Worm (Caenorhabditis elegans) whole organism, midembryonic: Measurements from ENCODE around the gene sre-36.

Experiments
- T22C8.4 ChIP-seq: fragments of 200-800 bp; sonication (Bioruptor generic); IDR thresholded peaks from 2 replicates; pipeline ENCODE4 v1.3.6; 2022; ENCODE audit warnings: missing genetic modification characterization, missing compliant biosample characterization
- cog-1 ChIP-seq: sonication (generic microtip); optimal IDR thresholded peaks from 2 replicates; lab custom pipeline; 2016; ENCODE audit warnings: missing genetic modification characterization, missing compliant biosample characterization
- flt-1 ChIP-seq: fragments of 200-800 bp; sonication (Bioruptor generic); IDR thresholded peaks from 2 replicates; pipeline ENCODE4 v1.3.6; 2022; ENCODE audit warnings: missing genetic modification characterization, missing compliant biosample characterization
- klf-2 ChIP-seq: fragments of 200-800 bp; sonication (Bioruptor generic); conservative IDR thresholded peaks from 2 replicates; pipeline ENCODE4 v1.3.6; 2022; ENCODE audit warnings: missing genetic modification reagents, missing genetic modification characterization, missing compliant biosample characterization
- med-1 ChIP-seq: sonication (generic microtip); optimal IDR thresholded peaks from 2 replicates; lab custom pipeline; 2017; ENCODE audit warnings: missing genetic modification characterization, mild to moderate bottlenecking, missing compliant biosample characterization, antibody characterized with exemption, missing genetic modification reagents; ENCODE audit not compliant: insufficient read depth
- ref-1 ChIP-seq: fragments of 200-800 bp; sonication (Bioruptor generic); conservative IDR thresholded peaks from 2 replicates; pipeline ENCODE4 v1.3.6; 2022; ENCODE audit warnings: missing genetic modification reagents, missing genetic modification characterization, missing compliant biosample characterization
- tab-1 ChIP-seq: fragments of 200-800 bp; sonication (Bioruptor generic); IDR thresholded peaks from 2 replicates; pipeline ENCODE4 v1.3.6; 2022; ENCODE audit warnings: missing genetic modification characterization, missing compliant biosample characterization
- ztf-23 ChIP-seq: fragments of 200-800 bp; sonication (Bioruptor generic); IDR thresholded peaks from 2 replicates; pipeline ENCODE4 v1.3.6; 2022; ENCODE audit warnings: missing genetic modification reagents, missing genetic modification characterization, missing compliant biosample characterization
- ztf-29 ChIP-seq: fragments of 200-800 bp; sonication (Bioruptor generic); IDR thresholded peaks from 2 replicates; pipeline ENCODE4 v1.3.6; 2022; ENCODE audit warnings: missing genetic modification reagents, missing genetic modification characterization, missing compliant biosample characterization

The sre-36 gene

DNA sequence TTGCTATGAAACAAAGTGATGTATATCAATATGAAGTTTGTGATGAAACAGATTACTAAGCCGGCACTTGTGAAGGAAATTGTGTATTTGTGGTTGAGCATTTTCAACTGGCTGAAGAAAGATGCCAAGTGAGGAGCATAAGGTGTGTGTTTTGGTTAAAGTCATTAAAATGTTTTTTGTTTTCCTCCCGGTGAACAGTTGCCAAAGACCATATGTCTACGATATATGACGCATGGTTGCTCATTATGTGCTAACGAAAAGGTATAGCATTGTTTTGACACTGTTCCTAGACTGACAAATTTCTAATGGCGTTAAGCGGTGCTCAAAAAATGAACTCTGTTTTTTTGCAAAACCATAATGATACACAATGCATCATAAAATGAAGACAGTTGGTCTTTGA is 17.5 kb downstream of the sre-36 start, which contains the start of gene str-55:
TSS of gene str-55 (minus strand) at position 101 of the 400 bp plus-strand sequence.
- no peak for TF ChIP-seq med-1 (GFP tag; lab: Kevin White, UChicago)
- TF ChIP-seq flt-1 (GFP tag; lab: Robert Waterston, UW) = no peak
- TF ChIP-seq T22C8.4 = no peak
- TF ChIP-seq ztf-23 = no peak
- no peak for TF ChIP-seq ztf-29 (GFP tag; lab: Robert Waterston, UW)
- TF ChIP-seq ref-1 (GFP tag; lab: Robert Waterston, UW) = no peak
- TF ChIP-seq tab-1 (GFP tag; lab: Robert Waterston, UW) = no peak
- TF ChIP-seq cog-1 = no peak
- TF ChIP-seq klf-2 (GFP tag; lab: Robert Waterston, UW) = no peak

DNA sequence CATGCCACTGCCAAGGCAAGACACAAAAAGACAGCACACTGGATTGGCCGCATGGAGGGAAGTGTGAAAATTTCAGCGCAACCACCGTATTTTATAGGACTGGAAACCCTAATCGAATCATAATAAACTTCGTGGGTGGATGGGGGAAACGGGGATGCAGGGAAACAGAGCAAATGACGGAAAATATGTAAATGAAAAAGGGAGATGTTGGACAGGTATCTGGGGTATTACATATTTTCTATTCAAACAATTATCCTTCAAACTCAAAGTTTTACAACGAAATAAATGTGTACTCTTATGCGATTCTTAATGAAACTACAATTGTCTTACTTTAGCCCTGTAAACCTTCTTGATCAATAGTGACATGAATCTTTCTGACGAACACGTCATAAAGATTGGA is 20.3 kb downstream of the sre-36 start, which contains the start of gene F26D2.16:
TSS of gene F26D2.16 (minus strand) at position 101 of the 400 bp plus-strand sequence.
- TF ChIP-seq cog-1 (no peak), klf-2 (GFP tag; lab: Robert Waterston, UW) (no peak), ztf-29 (GFP tag; lab: Robert Waterston, UW) (no peak), ztf-23 (no peak), flt-1 (GFP tag; lab: Robert Waterston, UW) (no peak), T22C8.4 (no peak), tab-1 (GFP tag; lab: Robert Waterston, UW) (no peak), ref-1 (GFP tag; lab: Robert Waterston, UW) (no peak), med-1 (GFP tag; lab: Kevin White, UChicago) (no peak)

DNA sequence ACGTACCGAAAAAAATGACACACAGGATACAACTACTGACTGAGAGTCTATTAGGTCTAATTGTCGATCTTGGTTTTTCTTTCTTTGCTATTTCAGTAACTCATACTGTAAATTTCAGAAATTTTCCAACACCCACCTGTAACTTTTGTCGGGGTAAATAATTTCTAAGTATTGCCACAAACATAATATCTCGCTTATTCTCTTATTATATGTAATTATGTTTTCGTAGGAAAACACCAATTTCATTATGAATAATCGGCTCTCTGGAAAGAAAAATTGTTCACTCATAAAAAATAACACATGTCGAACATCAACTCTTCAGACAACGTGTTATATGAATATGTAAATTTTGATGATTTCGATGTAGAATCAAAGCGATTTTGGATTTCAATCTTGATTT is 21.2 kb downstream of the sre-36 start, which contains the start of gene srw-48:
TSS of gene srw-48 (plus strand) at position 301 of the 400 bp plus-strand sequence.
- no peak for TF ChIP-seq ref-1 (GFP tag; lab: Robert Waterston, UW)
- no peak for TF ChIP-seq cog-1
- no peak for TF ChIP-seq T22C8.4
- TF ChIP-seq tab-1 (GFP tag; lab: Robert Waterston, UW) = no peak
- no peak for TF ChIP-seq flt-1 (GFP tag; lab: Robert Waterston, UW)
- TF ChIP-seq med-1 (GFP tag; lab: Kevin White, UChicago) = no peak
- no peak for TF ChIP-seq klf-2 (GFP tag; lab: Robert Waterston, UW)

ce11 chrV:16424428-16424827 is 24.9 kb downstream of the sre-36 start, which contains the start of gene srw-29:
srw-29 (minus strand) TSS chrV:16424528.
- TF ChIP-seq T22C8.4 (no peak), ztf-23 (no peak), tab-1 (GFP tag; lab: Robert Waterston, UW) (no peak), med-1 (GFP tag; lab: Kevin White, UChicago) (no peak), ztf-29 (GFP tag; lab: Robert Waterston, UW) (no peak), ref-1 (GFP tag; lab: Robert Waterston, UW) (no peak), flt-1 (GFP tag; lab: Robert Waterston, UW) (no peak), klf-2 (GFP tag; lab: Robert Waterston, UW) (no peak), cog-1 (no peak)

ce11 chrV:16429503-16429902 is 30.0 kb downstream of the sre-36 start, which contains the start of gene F26D2.10:
F26D2.10 (minus strand) TSS chrV:16429603.
- TF ChIP-seq ref-1 (GFP tag; lab: Robert Waterston, UW) (no peak), cog-1 (no peak), med-1 (GFP tag; lab: Kevin White, UChicago) (no peak), T22C8.4 (no peak), klf-2 (GFP tag; lab: Robert Waterston, UW) (no peak), ztf-23 (no peak), ztf-29 (GFP tag; lab: Robert Waterston, UW) (no peak), tab-1 (GFP tag; lab: Robert Waterston, UW) (no peak), flt-1 (GFP tag; lab: Robert Waterston, UW) (no peak)

DNA sequence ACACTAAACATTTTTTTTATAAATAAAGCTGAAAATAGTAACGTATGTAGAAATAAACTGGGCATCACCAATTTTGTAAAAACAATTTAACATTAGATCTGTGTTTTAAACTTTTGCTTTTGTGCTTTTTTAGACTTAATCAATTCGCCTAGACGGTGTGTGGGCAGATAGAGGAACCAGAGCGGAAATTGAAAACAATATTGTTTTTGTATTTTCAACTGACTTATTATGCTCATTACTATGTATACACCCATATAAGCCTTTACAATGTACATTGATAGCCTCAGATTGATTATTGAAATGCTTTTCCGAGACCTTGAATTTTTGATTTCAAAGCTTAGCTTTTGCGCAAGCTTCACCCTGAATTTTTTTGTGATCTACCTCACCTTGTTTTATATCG is 30.5 kb downstream of the sre-36 start, which contains the start of gene str-73:
TSS of gene str-73 (plus strand) at position 301 of the 400 bp plus-strand sequence.
- TF ChIP-seq klf-2 (GFP tag; lab: Robert Waterston, UW) = no peak

- no peak for TF ChIP-seq med-1 (GFP tag; lab: Kevin White, UChicago)
- TF ChIP-seq flt-1 (GFP tag; lab: Robert Waterston, UW) = no peak
- TF ChIP-seq ref-1 (GFP tag; lab: Robert Waterston, UW) = no peak
- TF ChIP-seq ztf-29 (GFP tag; lab: Robert Waterston, UW) = no peak
- TF ChIP-seq T22C8.4 = no peak
- no peak for TF ChIP-seq ztf-23
- no peak for TF ChIP-seq tab-1 (GFP tag; lab: Robert Waterston, UW)
Measured at ce11 chrV:16433471-16433870, 34.0 kb downstream of the sre-36 start, which contains the start of gene clec-234. clec-234 (minus strand) TSS chrV:16433571.

- TF ChIP-seq ztf-29 (GFP tag; lab: Robert Waterston, UW) (no peak), flt-1 (GFP tag; lab: Robert Waterston, UW) (no peak), T22C8.4 (no peak), cog-1 (no peak), tab-1 (GFP tag; lab: Robert Waterston, UW) (no peak), ztf-23 (no peak), ref-1 (GFP tag; lab: Robert Waterston, UW) (no peak), med-1 (GFP tag; lab: Kevin White, UChicago) (no peak), klf-2 (GFP tag; lab: Robert Waterston, UW) (no peak)
Measured at ce11 chrV:16435510-16435909, 36.0 kb downstream of the sre-36 start, which contains the start of the genes F26D2.13 and F26D2.14. F26D2.13 (minus strand) TSS chrV:16435610. F26D2.14 (plus strand) TSS chrV:16435855.

ce11 chrV:16437546-16437945 is 38.1 kb downstream of the sre-36 start, which contains the start of gene F26D2.15:
F26D2.15 (plus strand) TSS chrV:16437846.
- TF ChIP-seq cog-1 = no peak
- TF ChIP-seq tab-1 (GFP tag; lab: Robert Waterston, UW) = no peak
- TF ChIP-seq ztf-23 = no peak
- TF ChIP-seq flt-1 (GFP tag; lab: Robert Waterston, UW) = no peak
- no peak for TF ChIP-seq ztf-29 (GFP tag; lab: Robert Waterston, UW)
- no peak for TF ChIP-seq ref-1 (GFP tag; lab: Robert Waterston, UW)
- TF ChIP-seq med-1 (GFP tag; lab: Kevin White, UChicago) = no peak
- TF ChIP-seq klf-2 (GFP tag; lab: Robert Waterston, UW) = no peak
- no peak for TF ChIP-seq T22C8.4
